Fruit fly (Drosophila melanogaster) whole organism, embryonic: ENCODE results near the gene CG34056.
A peak's percentile ranks its signal among the peaks of the same experiment; 100 is the strongest.

ENCODE experiments used
- BEAF-32 ChIP-seq: fragments of 200-800 bp; sonication (Bioruptor generic); optimal IDR thresholded peaks from 3 replicates; lab custom pipeline; 2017; ENCODE audit warnings: missing biosample characterization, missing genetic modification characterization, mild to moderate bottlenecking, moderate library complexity, missing genetic modification reagents
- Bgb ChIP-seq: fragments of 200-800 bp; sonication (Bioruptor generic); IDR thresholded peaks from 2 replicates; pipeline ENCODE4 v1.3.6; 2022; ENCODE audit warnings: missing biosample characterization, missing genetic modification characterization; ENCODE audit not compliant: partially characterized antibody
- CG1233 ChIP-seq: fragments of 200-800 bp; sonication (Bioruptor generic); optimal IDR thresholded peaks from 4 replicates; lab custom pipeline; 2018; ENCODE audit warnings: missing biosample characterization, mild to moderate bottlenecking, missing genetic modification characterization
- CG13624 ChIP-seq: fragments of 200-800 bp; sonication (Bioruptor generic); optimal IDR thresholded peaks from 2 replicates; lab custom pipeline; 2016; ENCODE audit warnings: missing biosample characterization, missing genetic modification characterization
- CG14710 ChIP-seq: fragments of 200-800 bp; sonication (Bioruptor generic); optimal IDR thresholded peaks from 3 replicates; lab custom pipeline; 2019; ENCODE audit warnings: missing biosample characterization, mild to moderate bottlenecking, missing genetic modification characterization, moderate library complexity
- CG1603 ChIP-seq: fragments of 200-800 bp; sonication (Bioruptor generic); optimal IDR thresholded peaks from 2 replicates; lab custom pipeline; 2019; ENCODE audit warnings: missing biosample characterization, mild to moderate bottlenecking, missing genetic modification characterization, moderate library complexity
- CG16813 ChIP-seq: fragments of 200-800 bp; sonication (Bioruptor generic); IDR thresholded peaks from 3 replicates; pipeline ENCODE4 v1.3.6; 2022; ENCODE audit warnings: missing biosample characterization, missing genetic modification characterization; ENCODE audit not compliant: partially characterized antibody
- CG17829 ChIP-seq: fragments of 200-800 bp; optimal IDR thresholded peaks from 2 replicates; lab custom pipeline; 2019; ENCODE audit warnings: missing biosample characterization, mild to moderate bottlenecking, missing genetic modification characterization, moderate library complexity
- CG2712 ChIP-seq: fragments of 200-800 bp; optimal IDR thresholded peaks from 3 replicates; lab custom pipeline; 2019; ENCODE audit warnings: missing biosample characterization, mild to moderate bottlenecking, missing genetic modification characterization, moderate library complexity
- CG3995 ChIP-seq: fragments of 200-800 bp; sonication (Bioruptor generic); optimal IDR thresholded peaks from 3 replicates; lab custom pipeline; 2016; ENCODE audit warnings: missing biosample characterization, missing genetic modification characterization
- CG4617 ChIP-seq: fragments of 200-800 bp; sonication (Bioruptor generic); optimal IDR thresholded peaks from 3 replicates; lab custom pipeline; 2016; ENCODE audit warnings: missing biosample characterization, missing genetic modification characterization, borderline replicate concordance
- CG6272 ChIP-seq: fragments of 200-800 bp; sonication (Bioruptor generic); IDR thresholded peaks from 2 replicates; pipeline ENCODE4 v1.3.6; 2022; ENCODE audit warnings: missing biosample characterization, missing genetic modification characterization
- CG7963 ChIP-seq: fragments of 200-800 bp; sonication (Bioruptor generic); IDR thresholded peaks from 3 replicates; pipeline ENCODE4 v1.3.6; 2022; ENCODE audit warnings: missing biosample characterization, missing genetic modification characterization; ENCODE audit not compliant: partially characterized antibody
- CG7987 ChIP-seq: fragments of 200-800 bp; sonication (Bioruptor generic); optimal IDR thresholded peaks from 2 replicates; lab custom pipeline; 2018; ENCODE audit warnings: missing biosample characterization, mild to moderate bottlenecking, missing genetic modification characterization, moderate library complexity
- CG8290 ChIP-seq, 3 experiments: fragments of 200-800 bp; sonication (Bioruptor generic); optimal IDR thresholded peaks; 2 replicates each; lab custom pipeline; 2016 to 2019; ENCODE audit warnings: missing biosample characterization in 3 of 3, missing genetic modification characterization in 3 of 3, mild to moderate bottlenecking in 2 of 3, moderate library complexity in 1 of 3
- CG8478 ChIP-seq: fragments of >200 bp; optimal IDR thresholded peaks from 2 replicates; lab custom pipeline; 2018
- CG9437 ChIP-seq: fragments of 200-800 bp; sonication (Bioruptor generic); optimal IDR thresholded peaks from 2 replicates; lab custom pipeline; 2018; ENCODE audit warnings: missing biosample characterization, mild to moderate bottlenecking, missing genetic modification characterization
- CrebB ChIP-seq: fragments of 200-800 bp; sonication (Bioruptor generic); optimal IDR thresholded peaks from 3 replicates; lab custom pipeline; 2018; ENCODE audit warnings: missing biosample characterization, mild to moderate bottlenecking, missing genetic modification characterization
- Dref ChIP-seq: fragments of 200-800 bp; sonication (Bioruptor generic); IDR thresholded peaks from 2 replicates; pipeline ENCODE4 v1.3.6; 2022; ENCODE audit warnings: missing biosample characterization, missing genetic modification characterization
- Fer1 ChIP-seq: fragments of 200-800 bp; sonication (Bioruptor generic); optimal IDR thresholded peaks from 2 replicates; lab custom pipeline; 2017; ENCODE audit warnings: missing biosample characterization, mild to moderate bottlenecking, missing genetic modification characterization
- Jarid2 ChIP-seq: fragments of 200-800 bp; sonication (Bioruptor generic); optimal IDR thresholded peaks from 3 replicates; lab custom pipeline; 2017; ENCODE audit warnings: mild to moderate bottlenecking, missing biosample characterization, missing genetic modification reagents, missing genetic modification characterization
- MESR4 ChIP-seq: fragments of 200-800 bp; sonication (Bioruptor generic); optimal IDR thresholded peaks from 2 replicates; lab custom pipeline; 2018; ENCODE audit warnings: missing biosample characterization, mild to moderate bottlenecking, missing genetic modification characterization, moderate library complexity
- Med ChIP-seq: fragments of 200-800 bp; sonication (Bioruptor generic); peaks from one replicate; lab custom pipeline; 2016; ENCODE audit warnings: missing biosample characterization, missing genetic modification characterization, mild to moderate bottlenecking, inconsistent platforms, moderate library complexity
- Myb ChIP-seq: fragments of 200-800 bp; sonication (Bioruptor generic); optimal IDR thresholded peaks from 2 replicates; lab custom pipeline; 2016; ENCODE audit warnings: missing biosample characterization, missing genetic modification characterization
- NC2β ChIP-seq: fragments of 200-800 bp; sonication (Bioruptor generic); optimal IDR thresholded peaks from 2 replicates; lab custom pipeline; 2016; ENCODE audit warnings: missing biosample characterization, missing genetic modification characterization
- NFAT ChIP-seq: fragments of 200-800 bp; sonication (Bioruptor generic); IDR thresholded peaks from 2 replicates; pipeline ENCODE4 v1.3.6; 2022; ENCODE audit warnings: missing biosample characterization, missing genetic modification characterization
- Opbp ChIP-seq: fragments of 200-800 bp; sonication (Bioruptor generic); IDR thresholded peaks from 3 replicates; pipeline ENCODE4 v1.3.6; 2022; ENCODE audit warnings: missing biosample characterization, missing genetic modification characterization; ENCODE audit not compliant: partially characterized antibody
- Ravus ChIP-seq: fragments of 200-800 bp; sonication (Bioruptor generic); IDR thresholded peaks from 2 replicates; pipeline ENCODE4 v1.3.6; 2022; ENCODE audit warnings: missing biosample characterization, missing genetic modification characterization
- Rfx ChIP-seq: fragments of 200-800 bp; sonication (Bioruptor generic); IDR thresholded peaks from 2 replicates; pipeline ENCODE4 v1.3.6; 2022; ENCODE audit warnings: missing biosample characterization, missing genetic modification characterization
- Six4 ChIP-seq: fragments of 200-800 bp; sonication (Bioruptor generic); optimal IDR thresholded peaks from 2 replicates; lab custom pipeline; 2016; ENCODE audit warnings: missing biosample characterization, missing genetic modification characterization
- Sry-δ ChIP-seq: fragments of 200-800 bp; sonication (Bioruptor generic); optimal IDR thresholded peaks from 2 replicates; lab custom pipeline; 2016; ENCODE audit warnings: missing biosample characterization, missing genetic modification characterization
- Stat92E ChIP-seq, 3 experiments: fragments of >200 bp in 2 of 3; fragments of 200-800 bp in 1 of 3; sonication (Bioruptor generic) in 1 of 3; optimal IDR thresholded peaks; 2 replicates each; lab custom pipeline; 2017 to 2019; ENCODE audit warnings: missing biosample characterization in 3 of 3, missing genetic modification characterization in 3 of 3, mild to moderate bottlenecking in 1 of 3, moderate library complexity in 1 of 3
- Tbp ChIP-seq: fragments of >200 bp; optimal IDR thresholded peaks from 2 replicates; lab custom pipeline; 2018; ENCODE audit warnings: missing biosample characterization, missing genetic modification characterization
- Usf ChIP-seq: fragments of 200-800 bp; sonication (Bioruptor generic); optimal IDR thresholded peaks from 2 replicates; lab custom pipeline; 2017; ENCODE audit warnings: missing genotype, missing biosample characterization, missing genetic modification characterization
- bbx ChIP-seq: fragments of 200-800 bp; sonication (Bioruptor generic); IDR thresholded peaks from 2 replicates; pipeline ENCODE4 v1.3.6; 2022; ENCODE audit warnings: missing biosample characterization, missing genetic modification characterization; ENCODE audit not compliant: partially characterized antibody
- chif ChIP-seq, 2 experiments: fragments of 200-800 bp; sonication (Bioruptor generic); optimal IDR thresholded peaks; 3 replicates each; lab custom pipeline; 2016; ENCODE audit warnings: missing biosample characterization in 2 of 2, missing genetic modification characterization in 2 of 2
- dm ChIP-seq: fragments of 200-800 bp; sonication (Bioruptor generic); optimal IDR thresholded peaks from 3 replicates; lab custom pipeline; 2016; ENCODE audit warnings: missing biosample characterization, missing genetic modification characterization
- dmrt99B ChIP-seq: fragments of 200-800 bp; sonication (Bioruptor generic); optimal IDR thresholded peaks from 2 replicates; lab custom pipeline; 2018; ENCODE audit warnings: missing biosample characterization, mild to moderate bottlenecking, missing genetic modification characterization, moderate library complexity
- dpn ChIP-seq, 2 experiments: fragments of 200-800 bp; sonication (Bioruptor generic); optimal IDR thresholded peaks; 3 replicates each; lab custom pipeline; 2016; ENCODE audit warnings: missing biosample characterization in 2 of 2, missing genetic modification characterization in 2 of 2
- gfzf ChIP-seq: fragments of 200-800 bp; sonication (Bioruptor generic); optimal IDR thresholded peaks from 2 replicates; lab custom pipeline; 2016; ENCODE audit warnings: missing biosample characterization, mild to moderate bottlenecking, missing genetic modification characterization, moderate library complexity
- hbn ChIP-seq: fragments of 200-800 bp; sonication (Bioruptor generic); IDR thresholded peaks from 2 replicates; pipeline ENCODE4 v1.3.6; 2022; ENCODE audit warnings: missing biosample characterization, missing genetic modification characterization; ENCODE audit not compliant: partially characterized antibody
- nmo ChIP-seq: fragments of 200-800 bp; sonication (Bioruptor generic); optimal IDR thresholded peaks from 2 replicates; lab custom pipeline; 2018; ENCODE audit warnings: missing biosample characterization, mild to moderate bottlenecking, missing genetic modification characterization, moderate library complexity
- pzg ChIP-seq: fragments of 200-800 bp; sonication (Bioruptor generic); optimal IDR thresholded peaks from 3 replicates; lab custom pipeline; 2018; ENCODE audit warnings: missing biosample characterization, mild to moderate bottlenecking, missing genetic modification characterization, moderate library complexity
- sob ChIP-seq: fragments of 200-800 bp; sonication (Bioruptor generic); IDR thresholded peaks from 2 replicates; pipeline ENCODE4 v1.3.6; 2022; ENCODE audit warnings: missing biosample characterization, missing genetic modification characterization
- trem ChIP-seq: fragments of 200-800 bp; optimal IDR thresholded peaks from 3 replicates; lab custom pipeline; 2019; ENCODE audit warnings: missing biosample characterization, mild to moderate bottlenecking, missing genetic modification characterization, moderate library complexity
- vnd ChIP-seq: fragments of 200-800 bp; sonication (Bioruptor generic); IDR thresholded peaks from 3 replicates; pipeline ENCODE4 v1.3.6; 2022; ENCODE audit warnings: missing biosample characterization, missing genetic modification characterization; ENCODE audit not compliant: partially characterized antibody
- wdn ChIP-seq: fragments of 200-800 bp; sonication (Bioruptor generic); IDR thresholded peaks from 2 replicates; pipeline ENCODE4 v1.3.6; 2022; ENCODE audit warnings: missing biosample characterization, missing genetic modification characterization
- zen ChIP-seq: fragments of 200-800 bp; sonication (Bioruptor generic); optimal IDR thresholded peaks from 3 replicates; lab custom pipeline; 2018; ENCODE audit warnings: missing biosample characterization, mild to moderate bottlenecking, missing genetic modification characterization, moderate library complexity
- zen2 ChIP-seq: fragments of 200-800 bp; sonication (Bioruptor generic); IDR thresholded peaks from 3 replicates; pipeline ENCODE4 v1.3.6; 2022; ENCODE audit warnings: missing biosample characterization, missing genetic modification characterization; ENCODE audit not compliant: partially characterized antibody

CG34056 gene

DNA sequence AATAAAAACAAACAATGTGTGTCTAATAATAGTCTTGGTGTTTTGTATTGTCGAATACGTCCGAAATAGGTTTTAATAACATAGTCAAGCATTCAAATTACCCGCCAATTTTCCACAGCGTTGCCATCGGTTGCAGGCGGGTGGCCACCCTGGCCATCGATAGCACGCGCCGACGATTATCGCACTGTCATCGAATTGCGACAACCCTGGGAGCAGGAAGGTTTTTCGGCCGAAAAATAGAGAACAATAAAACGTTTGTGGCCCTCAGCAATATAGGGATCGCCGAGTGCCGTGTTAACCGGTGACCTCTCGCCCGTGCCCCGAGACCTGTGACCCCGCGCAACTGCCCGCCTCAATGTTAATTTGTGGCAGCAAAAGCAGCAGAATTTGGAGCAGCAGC lies 24.0 kb upstream of the CG34056 start, which contains the start of gene Usp10 (continued):
- TF ChIP-seq CG4617 (GFP tag; lab: Kevin White, UChicago) (peak; percentile 88), Sry-δ (peak; percentile 81), CG17829 (peak; percentile 41), NC2β (peak; percentile 26), bbx (GFP tag; lab: Robert Waterston, UW) (peak; percentile 80), dpn (GFP tag; optimal IDR thresholded peaks at IDR 0.05; lab: Kevin White, UChicago) (no peak), CG7963 (GFP tag; lab: Robert Waterston, UW) (peak; percentile 73), MESR4 (GFP tag; lab: Kevin White, UChicago) (peak; percentile 61), pzg (GFP tag; lab: Kevin White, UChicago) (peak; percentile 93), Dref (peak; percentile 96), Jarid2 (GFP tag; lab: Kevin White, UChicago) (no peak), Stat92E (GFP tag; optimal IDR thresholded peaks at IDR 0.05; lab: Kevin White, UChicago) (peak in 1 of 3 experiments; percentile 9), Ravus (GFP tag; lab: Robert Waterston, UW) (no peak), nmo (GFP tag; lab: Kevin White, UChicago) (peak; percentile 24), CG8478 (lab: Kevin White, UChicago) (no peak), NFAT (GFP tag; lab: Robert Waterston, UW) (0 out of 2 replicates have a peak, but pooled peaks have one; percentile 19), CG8290 (GFP tag; optimal IDR thresholded peaks at IDR 0.05; lab: Kevin White, UChicago) (no peak), CG8290 (tag; optimal IDR thresholded peaks at IDR 0.05; lab: Kevin White, UChicago) (peak in 1 of 2 experiments; percentile 47), Rfx (GFP tag; lab: Robert Waterston, UW) (peak; percentile 31; the same call in 1 of the 2 replicates), dm (GFP tag; lab: Kevin White, UChicago) (peak; percentile 22), Tbp (GFP tag; lab: Kevin White, UChicago) (no peak), Fer1 (no peak), CG14710 (peak; percentile 55), Usf (no peak), zen2 (peak; percentile 68), CG16813 (GFP tag; lab: Robert Waterston, UW) (peak; percentile 81), gfzf (peak; percentile 26), Bgb (peak; percentile 82), Myb (peak; percentile 42), dmrt99B (no peak), CG1233 (no peak), CG9437 (GFP tag; lab: Kevin White, UChicago) (no peak), vnd (GFP tag; lab: Robert Waterston, UW) (peak; percentile 56; the same call in 2 of the 3 replicates), CG7987 (GFP tag; lab: Kevin White, UChicago) (peak; percentile 33), CG3995 (peak; percentile 57), wdn (GFP tag; lab: Robert Waterston, UW) (0 out of 2 replicates have a peak, but pooled peaks have one; percentile 10), zen (tag; lab: Kevin White, UChicago) (peak; percentile 11), CG13624 (no peak), hbn (GFP tag; lab: Robert Waterston, UW) (peak; percentile 77), Opbp (GFP tag; lab: Robert Waterston, UW) (peak; percentile 89), Med (GFP tag; lab: Kevin White, UChicago) (peak; percentile 40), BEAF-32 (GFP tag; lab: Kevin White, UChicago) (peak; percentile 81), CG2712 (peak; percentile 2), CrebB (no peak), Six4 (no peak), chif (GFP tag; optimal IDR thresholded peaks at IDR 0.05; lab: Kevin White, UChicago) (no peak), CG6272 (GFP tag; lab: Robert Waterston, UW) (0 out of 2 replicates have a peak, but pooled peaks have one; percentile 21), trem (peak; percentile 59), sob (GFP tag; lab: Robert Waterston, UW) (0 out of 2 replicates have a peak, but pooled peaks have one; percentile 7), CG1603 (peak; percentile 78)
